Fruit fly (Drosophila melanogaster) whole organism, embryonic: ENCODE results near the gene CG9706.

ENCODE experiments used
- CG1024 ChIP-seq: fragments of 200-800 bp; sonication (Bioruptor generic); IDR thresholded peaks from 2 replicates; pipeline ENCODE4 v1.3.6; 2022; ENCODE audit warnings: missing biosample characterization, missing genetic modification characterization
- CG10462 ChIP-seq: fragments of 200-800 bp; sonication (Bioruptor generic); optimal IDR thresholded peaks from 2 replicates; lab custom pipeline; 2016; ENCODE audit warnings: missing biosample characterization, missing genetic modification characterization
- CG10979 ChIP-seq: fragments of 200-800 bp; sonication (Bioruptor generic); optimal IDR thresholded peaks from 2 replicates; lab custom pipeline; 2018; ENCODE audit warnings: missing biosample characterization, mild to moderate bottlenecking, missing genetic modification characterization, moderate library complexity
- CG11723 ChIP-seq: fragments of 200-800 bp; sonication (Bioruptor generic); optimal IDR thresholded peaks from 2 replicates; lab custom pipeline; 2017; ENCODE audit warnings: missing biosample characterization, mild to moderate bottlenecking, missing genetic modification characterization
- CG12219 ChIP-seq: fragments of 200-800 bp; sonication (Bioruptor generic); optimal IDR thresholded peaks from 3 replicates; lab custom pipeline; 2018; ENCODE audit warnings: missing biosample characterization, mild to moderate bottlenecking, missing genetic modification characterization
- CG13287 ChIP-seq: fragments of 200-800 bp; sonication (Bioruptor generic); IDR thresholded peaks from 2 replicates; pipeline ENCODE4 v1.3.6; 2022; ENCODE audit warnings: missing biosample characterization, missing genetic modification characterization; ENCODE audit not compliant: partially characterized antibody
- CG17385 ChIP-seq: fragments of 200-800 bp; sonication (Bioruptor generic); optimal IDR thresholded peaks from 3 replicates; lab custom pipeline; 2018; ENCODE audit warnings: missing biosample characterization, mild to moderate bottlenecking, missing genetic modification characterization
- CG18262 ChIP-seq: fragments of 200-800 bp; optimal IDR thresholded peaks from 3 replicates; lab custom pipeline; 2019; ENCODE audit warnings: missing biosample characterization, mild to moderate bottlenecking, missing genetic modification characterization, moderate library complexity
- CG18764 ChIP-seq: fragments of 200-800 bp; sonication (Bioruptor generic); optimal IDR thresholded peaks from 3 replicates; lab custom pipeline; 2016; ENCODE audit warnings: missing biosample characterization, missing genetic modification characterization
- CG2199 ChIP-seq: fragments of 200-800 bp; sonication (Bioruptor generic); IDR thresholded peaks from 3 replicates; pipeline ENCODE4 v1.3.6; 2022; ENCODE audit warnings: missing biosample characterization, missing genetic modification characterization
- CG3281 ChIP-seq: fragments of 200-800 bp; sonication (Bioruptor generic); optimal IDR thresholded peaks from 3 replicates; lab custom pipeline; 2017; ENCODE audit warnings: missing biosample characterization, mild to moderate bottlenecking, missing genetic modification characterization
- CG34224 ChIP-seq: fragments of 200-800 bp; sonication (Bioruptor generic); IDR thresholded peaks from 3 replicates; pipeline ENCODE4 v1.3.6; 2022; ENCODE audit warnings: missing biosample characterization, missing genetic modification characterization; ENCODE audit not compliant: partially characterized antibody
- CG34422 ChIP-seq: fragments of 200-800 bp; sonication (Bioruptor generic); IDR thresholded peaks from 3 replicates; pipeline ENCODE4 v1.3.6; 2022; ENCODE audit warnings: missing biosample characterization, missing genetic modification characterization
- CG6175 ChIP-seq: fragments of 200-800 bp; sonication (Bioruptor generic); IDR thresholded peaks from 3 replicates; pipeline ENCODE4 v1.3.6; 2022; ENCODE audit warnings: missing biosample characterization, missing genetic modification characterization
- CG6683 ChIP-seq: fragments of 200-800 bp; sonication (Bioruptor generic); optimal IDR thresholded peaks from 2 replicates; lab custom pipeline; 2017; ENCODE audit warnings: missing biosample characterization, mild to moderate bottlenecking, missing genetic modification characterization, missing genetic modification reagents
- CG6813 ChIP-seq: fragments of 200-800 bp; sonication (Bioruptor generic); optimal IDR thresholded peaks from 2 replicates; lab custom pipeline; 2017; ENCODE audit warnings: missing biosample characterization, missing genetic modification characterization, mild to moderate bottlenecking, moderate library complexity, missing genetic modification reagents
- CG8290 ChIP-seq, 3 experiments: fragments of 200-800 bp; sonication (Bioruptor generic); optimal IDR thresholded peaks; 2 replicates each; lab custom pipeline; 2016 to 2019; ENCODE audit warnings: missing biosample characterization in 3 of 3, missing genetic modification characterization in 3 of 3, mild to moderate bottlenecking in 2 of 3, moderate library complexity in 1 of 3
- CG9932 ChIP-seq: fragments of 200-800 bp; sonication (Bioruptor generic); IDR thresholded peaks from 2 replicates; pipeline ENCODE4 v1.3.6; 2022; ENCODE audit warnings: missing biosample characterization, missing genetic modification characterization
- Dad ChIP-seq: fragments of 200-800 bp; sonication (Bioruptor generic); optimal IDR thresholded peaks from 3 replicates; lab custom pipeline; 2016; ENCODE audit warnings: missing biosample characterization, missing genetic modification characterization
- Dbx ChIP-seq: fragments of 200-800 bp; sonication (Bioruptor generic); IDR thresholded peaks from 3 replicates; pipeline ENCODE4 v1.3.6; 2022; ENCODE audit warnings: missing biosample characterization, missing genetic modification characterization
- Dip3 ChIP-seq: fragments of 200-800 bp; sonication (Bioruptor generic); optimal IDR thresholded peaks from 3 replicates; lab custom pipeline; 2016; ENCODE audit warnings: missing biosample characterization, missing genetic modification characterization
- ERR ChIP-seq: fragments of 200-800 bp; sonication (Bioruptor generic); optimal IDR thresholded peaks from 2 replicates; lab custom pipeline; 2016; ENCODE audit warnings: missing biosample characterization, missing genetic modification characterization
- Ets65A ChIP-seq: fragments of 200-800 bp; sonication (Bioruptor generic); peaks from one replicate; lab custom pipeline; 2016; ENCODE audit warnings: missing biosample characterization, missing genetic modification characterization
- Ets97D ChIP-seq: fragments of 200-800 bp; sonication (Bioruptor generic); optimal IDR thresholded peaks from 3 replicates; lab custom pipeline; 2016; ENCODE audit warnings: missing biosample characterization, missing genetic modification characterization
- HLH3B ChIP-seq: fragments of 200-800 bp; sonication (Bioruptor generic); IDR thresholded peaks from 2 replicates; pipeline ENCODE4 v1.3.6; 2022; ENCODE audit warnings: missing biosample characterization, missing genetic modification characterization
- Hand ChIP-seq: fragments of 200-800 bp; sonication (Bioruptor generic); optimal IDR thresholded peaks from 2 replicates; lab custom pipeline; 2017; ENCODE audit warnings: mild to moderate bottlenecking, missing biosample characterization, missing genetic modification reagents, missing genetic modification characterization
- HmgZ ChIP-seq: fragments of 200-800 bp; sonication (Bioruptor generic); optimal IDR thresholded peaks from 2 replicates; lab custom pipeline; 2018; ENCODE audit warnings: missing biosample characterization, mild to moderate bottlenecking, missing genetic modification characterization
- MTF-1 ChIP-seq: fragments of 200-800 bp; sonication (Bioruptor generic); optimal IDR thresholded peaks from 2 replicates; lab custom pipeline; 2018; ENCODE audit warnings: missing biosample characterization, mild to moderate bottlenecking, missing genetic modification characterization, borderline replicate concordance
- Mrtf ChIP-seq: fragments of 200-800 bp; sonication (Bioruptor generic); IDR thresholded peaks from 3 replicates; pipeline ENCODE4 v1.3.6; 2022; ENCODE audit warnings: missing biosample characterization, missing genetic modification characterization
- NC2α ChIP-seq: fragments of 200-800 bp; sonication (Bioruptor generic); optimal IDR thresholded peaks from 2 replicates; lab custom pipeline; 2016; ENCODE audit warnings: missing biosample characterization, missing genetic modification characterization
- Ptx1 ChIP-seq: fragments of 200-800 bp; sonication (Bioruptor generic); IDR thresholded peaks from 2 replicates; pipeline ENCODE4 v1.3.6; 2022; ENCODE audit warnings: missing biosample characterization, missing genetic modification characterization
- Trl ChIP-seq, 3 experiments: fragments of >200 bp in 2 of 3; fragments of 200-800 bp in 1 of 3; sonication (Bioruptor generic) in 1 of 3; optimal IDR thresholded peaks; 2 replicates in 1 of 3; 3 replicates in 2 of 3; lab custom pipeline; 2016 to 2017; ENCODE audit warnings: missing biosample characterization in 1 of 3, missing genetic modification characterization in 1 of 3
- ase ChIP-seq: fragments of 200-800 bp; sonication (Bioruptor generic); IDR thresholded peaks from 3 replicates; pipeline ENCODE4 v1.3.6; 2022; ENCODE audit warnings: missing biosample characterization, missing genetic modification characterization
- bab2 ChIP-seq: fragments of 200-800 bp; sonication (Bioruptor generic); optimal IDR thresholded peaks from 2 replicates; lab custom pipeline; 2016; ENCODE audit warnings: missing biosample characterization, missing genetic modification characterization
- cato ChIP-seq: fragments of 200-800 bp; sonication (Bioruptor generic); optimal IDR thresholded peaks from 2 replicates; lab custom pipeline; 2016; ENCODE audit warnings: missing biosample characterization, missing genetic modification characterization, borderline replicate concordance
- chm ChIP-seq: fragments of 200-800 bp; sonication (Bioruptor generic); IDR thresholded peaks from 2 replicates; pipeline ENCODE4 v1.3.6; 2022; ENCODE audit warnings: missing biosample characterization, missing genetic modification characterization
- ci ChIP-seq: fragments of 200-800 bp; sonication (Bioruptor generic); IDR thresholded peaks from 3 replicates; pipeline ENCODE4 v1.3.6; 2022; ENCODE audit warnings: missing biosample characterization, missing genetic modification characterization
- croc ChIP-seq: fragments of 200-800 bp; sonication (Bioruptor generic); conservative IDR thresholded peaks from 3 replicates; pipeline ENCODE4 v1.3.6; 2022; ENCODE audit warnings: missing biosample characterization, missing genetic modification characterization
- ftz-f1 ChIP-seq: fragments of 200-800 bp; sonication (Bioruptor generic); optimal IDR thresholded peaks from 2 replicates; lab custom pipeline; 2016; ENCODE audit warnings: missing biosample characterization, missing genetic modification characterization
- gcm ChIP-seq: fragments of 200-800 bp; sonication (Bioruptor generic); optimal IDR thresholded peaks from 2 replicates; lab custom pipeline; 2019; ENCODE audit warnings: missing biosample characterization, mild to moderate bottlenecking, missing genetic modification characterization, moderate library complexity
- gem ChIP-seq: fragments of 200-800 bp; sonication (Bioruptor generic); optimal IDR thresholded peaks from 2 replicates; lab custom pipeline; 2019; ENCODE audit warnings: missing biosample characterization, mild to moderate bottlenecking, missing genetic modification characterization, moderate library complexity
- hbn ChIP-seq: fragments of 200-800 bp; sonication (Bioruptor generic); IDR thresholded peaks from 2 replicates; pipeline ENCODE4 v1.3.6; 2022; ENCODE audit warnings: missing biosample characterization, missing genetic modification characterization; ENCODE audit not compliant: partially characterized antibody
- kay ChIP-seq: fragments of 200-800 bp; sonication (Bioruptor generic); optimal IDR thresholded peaks from 2 replicates; lab custom pipeline; 2016; ENCODE audit warnings: missing biosample characterization, missing genetic modification characterization
- nerfin-1 ChIP-seq: fragments of 200-800 bp; sonication (Bioruptor generic); optimal IDR thresholded peaks from 3 replicates; lab custom pipeline; 2019; ENCODE audit warnings: missing biosample characterization, mild to moderate bottlenecking, missing genetic modification characterization, moderate library complexity
- p53 ChIP-seq: fragments of 200-800 bp; sonication (Bioruptor generic); optimal IDR thresholded peaks from 2 replicates; lab custom pipeline; 2016; ENCODE audit warnings: missing biosample characterization, missing genetic modification characterization
- pum ChIP-seq: fragments of 200-800 bp; sonication (Bioruptor generic); optimal IDR thresholded peaks from 2 replicates; lab custom pipeline; 2016; ENCODE audit warnings: missing biosample characterization, missing genetic modification characterization
- sisA ChIP-seq: fragments of 200-800 bp; sonication (Bioruptor generic); IDR thresholded peaks from 2 replicates; pipeline ENCODE4 v1.3.6; 2022; ENCODE audit warnings: missing biosample characterization, missing genetic modification characterization
- stc ChIP-seq: fragments of 200-800 bp; sonication (Bioruptor generic); IDR thresholded peaks from 2 replicates; pipeline ENCODE4 v1.3.6; 2022; ENCODE audit warnings: missing biosample characterization, missing genetic modification characterization
- ttk ChIP-seq: fragments of 200-800 bp; sonication (Bioruptor generic); IDR thresholded peaks from 2 replicates; pipeline ENCODE4 v2.1.2; 2022; ENCODE audit warnings: missing biosample characterization, missing genetic modification characterization
- usp ChIP-seq: fragments of >200 bp; optimal IDR thresholded peaks from 2 replicates; lab custom pipeline; 2017; ENCODE audit warnings: missing biosample characterization, missing genetic modification characterization

Gene CG9706

DNA sequence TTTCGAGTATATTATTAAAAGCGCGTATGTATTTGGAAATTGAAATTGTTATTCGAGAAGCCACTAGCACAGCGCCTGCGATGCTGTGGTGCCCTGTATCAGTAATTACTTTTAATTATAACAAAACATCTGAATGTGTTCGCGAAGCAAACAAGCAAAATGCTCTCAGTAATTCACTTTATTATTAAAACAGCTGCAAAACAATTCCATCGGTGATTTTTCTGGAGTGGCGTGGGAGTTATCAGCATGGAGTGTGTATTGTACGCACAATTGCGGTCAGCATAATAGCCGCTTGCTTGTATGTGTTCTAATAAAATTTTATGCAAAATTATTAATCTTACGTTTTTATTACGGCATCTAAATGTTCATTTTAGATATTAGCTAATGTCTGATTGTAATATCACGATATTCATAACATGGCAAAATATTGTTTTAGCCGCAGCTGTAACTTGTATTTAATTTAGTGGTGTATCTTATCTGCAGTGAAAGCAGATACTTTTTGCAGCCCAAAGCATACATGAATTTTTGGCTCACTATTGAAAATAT is 519 bp upstream of the CG9706 start (continued):
- TF ChIP-seq Ptx1 (peak; percentile 80), ase (GFP tag; lab: Robert Waterston, UW) (peak; percentile 56; the same call in 2 of the 3 replicates), CG11723 (GFP tag; lab: Kevin White, UChicago) (no peak), Dad (GFP tag; lab: Kevin White, UChicago) (no peak), Trl (optimal IDR thresholded peaks at IDR 0.05; lab: Kevin White, UChicago) (no peak), Trl (GFP tag; optimal IDR thresholded peaks at IDR 0.05; lab: Kevin White, UChicago) (peak; percentile 71), usp (GFP tag; lab: Kevin White, UChicago) (no peak), hbn (no peak), CG6175 (GFP tag; lab: Robert Waterston, UW) (no peak), CG3281 (GFP tag; lab: Kevin White, UChicago) (peak; percentile 79), gcm (GFP tag; lab: Kevin White, UChicago) (peak; percentile 37), Dip3 (GFP tag; lab: Kevin White, UChicago) (peak; percentile 35), CG18262 (tag; lab: Kevin White, UChicago) (no peak), ci (GFP tag; lab: Robert Waterston, UW) (peak; percentile 87), p53 (GFP tag; lab: Kevin White, UChicago) (no peak), CG10979 (peak; percentile 85), pum (peak; percentile 62), CG2199 (no peak), Hand (GFP tag; lab: Kevin White, UChicago) (peak; percentile 13), ttk (GFP tag; lab: Robert Waterston, UW) (peak; percentile 72), HmgZ (peak; percentile 47), Dbx (GFP tag; lab: Robert Waterston, UW) (peak; percentile 68; the same call in 2 of the 3 replicates), Ets65A (GFP tag; lab: Kevin White, UChicago) (peak; percentile 95), croc (peak; percentile 58; the same call in 2 of the 3 replicates), CG6683 (GFP tag; lab: Kevin White, UChicago) (peak; percentile 62), Mrtf (GFP tag; lab: Robert Waterston, UW) (peak; percentile 65; the same call in 2 of the 3 replicates), NC2α (GFP tag; lab: Kevin White, UChicago) (no peak), gem (tag; lab: Kevin White, UChicago) (peak; percentile 87), CG34224 (GFP tag; lab: Robert Waterston, UW) (no peak), MTF-1 (GFP tag; lab: Kevin White, UChicago) (peak; percentile 33), CG10462 (GFP tag; lab: Kevin White, UChicago) (peak; percentile 35), nerfin-1 (peak; percentile 52), bab2 (GFP tag; lab: Kevin White, UChicago) (peak; percentile 83), ERR (GFP tag; lab: Kevin White, UChicago) (peak; percentile 65), CG6813 (GFP tag; lab: Kevin White, UChicago) (peak; percentile 65), HLH3B (GFP tag; lab: Robert Waterston, UW) (peak; percentile 81), CG12219 (GFP tag; lab: Kevin White, UChicago) (peak; percentile 70), kay (peak; percentile 52), chm (peak; percentile 78), sisA (GFP tag; lab: Robert Waterston, UW) (peak; percentile 67), CG13287 (no peak), CG17385 (peak; percentile 66), CG34422 (GFP tag; lab: Robert Waterston, UW) (peak; percentile 59; the same call in 2 of the 3 replicates), ftz-f1 (GFP tag; lab: Kevin White, UChicago) (no peak), cato (GFP tag; lab: Kevin White, UChicago) (peak; percentile 23), CG9932 (GFP tag; lab: Robert Waterston, UW) (0 out of 2 replicates have a peak, but pooled peaks have one; percentile 18), stc (GFP tag; lab: Robert Waterston, UW) (peak; percentile 76), CG8290 (GFP tag; optimal IDR thresholded peaks at IDR 0.05; lab: Kevin White, UChicago) (peak; percentile 23), CG8290 (tag; optimal IDR thresholded peaks at IDR 0.05; lab: Kevin White, UChicago) (no peak), CG18764 (GFP tag; lab: Kevin White, UChicago) (peak; percentile 54), Ets97D (GFP tag; lab: Kevin White, UChicago) (peak; percentile 16), CG1024 (GFP tag; lab: Robert Waterston, UW) (peak; percentile 58)
